Fruit fly (Drosophila melanogaster) whole organism, embryonic: ENCODE measurements around the gene Nepl3.
A peak's percentile ranks its signal among the peaks of the same experiment; 100 is the strongest.

Experiments
- Ada2b ChIP-seq: fragments of 200-800 bp; sonication (Bioruptor generic); IDR thresholded peaks from 2 replicates; pipeline ENCODE4 v1.3.6; 2022; ENCODE audit warnings: missing biosample characterization, missing genetic modification characterization
- Adf1 ChIP-seq: fragments of 200-800 bp; sonication (Bioruptor generic); IDR thresholded peaks from 2 replicates; pipeline ENCODE4 v1.3.6; 2022; ENCODE audit warnings: missing biosample characterization, missing genetic modification characterization
- Antp ChIP-seq: fragments of 200-800 bp; sonication (Bioruptor generic); optimal IDR thresholded peaks from 3 replicates; lab custom pipeline; 2016; ENCODE audit warnings: missing biosample characterization, missing genetic modification characterization
- B-H1 ChIP-seq: fragments of 200-800 bp; sonication (Bioruptor generic); IDR thresholded peaks from 3 replicates; pipeline ENCODE4 v1.3.6; 2022; ENCODE audit warnings: missing biosample characterization, missing genetic modification characterization
- BtbVII ChIP-seq: fragments of 200-800 bp; sonication (Bioruptor generic); optimal IDR thresholded peaks from 3 replicates; lab custom pipeline; 2017; ENCODE audit warnings: missing biosample characterization, mild to moderate bottlenecking, missing genetic modification characterization
- CG11456 ChIP-seq: fragments of 200-800 bp; sonication (Bioruptor generic); IDR thresholded peaks from 3 replicates; pipeline ENCODE4 v1.3.6; 2022; ENCODE audit warnings: missing biosample characterization, missing genetic modification characterization
- CG11560 ChIP-seq: fragments of 200-800 bp; sonication (Bioruptor generic); IDR thresholded peaks from 3 replicates; pipeline ENCODE4 v1.3.6; 2022; ENCODE audit warnings: missing biosample characterization, missing genetic modification characterization
- CG13424 ChIP-seq: fragments of 200-800 bp; sonication (Bioruptor generic); optimal IDR thresholded peaks from 2 replicates; lab custom pipeline; 2019; ENCODE audit warnings: missing biosample characterization, mild to moderate bottlenecking, missing genetic modification characterization, moderate library complexity
- CG15514 ChIP-seq: fragments of 200-800 bp; sonication (Bioruptor generic); optimal IDR thresholded peaks from 3 replicates; lab custom pipeline; 2017; ENCODE audit warnings: missing biosample characterization, missing genetic modification characterization, mild to moderate bottlenecking, moderate library complexity, missing genetic modification reagents
- CG17829 ChIP-seq: fragments of 200-800 bp; optimal IDR thresholded peaks from 2 replicates; lab custom pipeline; 2019; ENCODE audit warnings: missing biosample characterization, mild to moderate bottlenecking, missing genetic modification characterization, moderate library complexity
- CG34422 ChIP-seq: fragments of 200-800 bp; sonication (Bioruptor generic); IDR thresholded peaks from 3 replicates; pipeline ENCODE4 v1.3.6; 2022; ENCODE audit warnings: missing biosample characterization, missing genetic modification characterization
- CG4404 ChIP-seq: fragments of 200-800 bp; sonication (Bioruptor generic); IDR thresholded peaks from 2 replicates; pipeline ENCODE4 v1.3.6; 2022; ENCODE audit warnings: missing biosample characterization, missing genetic modification characterization
- CG4424 ChIP-seq: fragments of 200-800 bp; sonication (Bioruptor generic); optimal IDR thresholded peaks from 3 replicates; lab custom pipeline; 2016; ENCODE audit warnings: missing biosample characterization, missing genetic modification characterization
- CG4730 ChIP-seq: fragments of 200-800 bp; sonication (Bioruptor generic); IDR thresholded peaks from 2 replicates; pipeline ENCODE4 v1.3.6; 2022; ENCODE audit warnings: missing biosample characterization, missing genetic modification characterization
- CG5245 ChIP-seq: fragments of 200-800 bp; sonication (Bioruptor generic); optimal IDR thresholded peaks from 3 replicates; lab custom pipeline; 2016; ENCODE audit warnings: missing biosample characterization, missing genetic modification characterization
- CG6813 ChIP-seq: fragments of 200-800 bp; sonication (Bioruptor generic); optimal IDR thresholded peaks from 2 replicates; lab custom pipeline; 2017; ENCODE audit warnings: missing biosample characterization, missing genetic modification characterization, mild to moderate bottlenecking, moderate library complexity, missing genetic modification reagents
- CG8765 ChIP-seq: fragments of 200-800 bp; sonication (Bioruptor generic); IDR thresholded peaks from 2 replicates; pipeline ENCODE4 v1.3.6; 2022; ENCODE audit warnings: missing biosample characterization, missing genetic modification characterization
- CG9817 ChIP-seq: fragments of 200-800 bp; sonication (Bioruptor generic); optimal IDR thresholded peaks from 2 replicates; lab custom pipeline; 2018; ENCODE audit warnings: missing biosample characterization, mild to moderate bottlenecking, missing genetic modification characterization, moderate library complexity
- CG9932 ChIP-seq: fragments of 200-800 bp; sonication (Bioruptor generic); IDR thresholded peaks from 2 replicates; pipeline ENCODE4 v1.3.6; 2022; ENCODE audit warnings: missing biosample characterization, missing genetic modification characterization
- Doc2 ChIP-seq: fragments of 200-800 bp; sonication (Bioruptor generic); IDR thresholded peaks from 2 replicates; pipeline ENCODE4 v1.3.6; 2022; ENCODE audit warnings: missing biosample characterization, missing genetic modification characterization
- Dp ChIP-seq: fragments of 200-800 bp; sonication (Bioruptor generic); optimal IDR thresholded peaks from 2 replicates; lab custom pipeline; 2018; ENCODE audit warnings: missing biosample characterization, mild to moderate bottlenecking, missing genetic modification characterization, moderate library complexity
- Ets65A ChIP-seq: fragments of 200-800 bp; sonication (Bioruptor generic); peaks from one replicate; lab custom pipeline; 2016; ENCODE audit warnings: missing biosample characterization, missing genetic modification characterization
- Hey ChIP-seq: fragments of 200-800 bp; sonication (Bioruptor generic); optimal IDR thresholded peaks from 3 replicates; lab custom pipeline; 2018; ENCODE audit warnings: missing biosample characterization, mild to moderate bottlenecking, missing genetic modification characterization
- HmgD ChIP-seq: fragments of 200-800 bp; sonication (Bioruptor generic); optimal IDR thresholded peaks from 3 replicates; lab custom pipeline; 2016; ENCODE audit warnings: missing biosample characterization, missing genetic modification characterization
- HmgZ ChIP-seq: fragments of 200-800 bp; sonication (Bioruptor generic); optimal IDR thresholded peaks from 2 replicates; lab custom pipeline; 2018; ENCODE audit warnings: missing biosample characterization, mild to moderate bottlenecking, missing genetic modification characterization
- MTF-1 ChIP-seq: fragments of 200-800 bp; sonication (Bioruptor generic); optimal IDR thresholded peaks from 2 replicates; lab custom pipeline; 2018; ENCODE audit warnings: missing biosample characterization, mild to moderate bottlenecking, missing genetic modification characterization, borderline replicate concordance
- Med ChIP-seq: fragments of 200-800 bp; sonication (Bioruptor generic); peaks from one replicate; lab custom pipeline; 2016; ENCODE audit warnings: missing biosample characterization, missing genetic modification characterization, mild to moderate bottlenecking, inconsistent platforms, moderate library complexity
- Mes4 ChIP-seq: fragments of 200-800 bp; sonication (Bioruptor generic); optimal IDR thresholded peaks from 2 replicates; lab custom pipeline; 2016; ENCODE audit warnings: missing biosample characterization, missing genetic modification characterization
- Ptx1 ChIP-seq: fragments of 200-800 bp; sonication (Bioruptor generic); IDR thresholded peaks from 2 replicates; pipeline ENCODE4 v1.3.6; 2022; ENCODE audit warnings: missing biosample characterization, missing genetic modification characterization
- Sin3A ChIP-seq: fragments of >200 bp; optimal IDR thresholded peaks from 2 replicates; lab custom pipeline; 2018
- Spps ChIP-seq: fragments of 200-800 bp; sonication (Bioruptor generic); optimal IDR thresholded peaks from 2 replicates; lab custom pipeline; 2018; ENCODE audit warnings: missing biosample characterization, mild to moderate bottlenecking, missing genetic modification characterization
- Sry-β ChIP-seq: fragments of 200-800 bp; sonication (Bioruptor generic); optimal IDR thresholded peaks from 2 replicates; lab custom pipeline; 2018; ENCODE audit warnings: missing biosample characterization, mild to moderate bottlenecking, missing genetic modification characterization, moderate library complexity
- bbx ChIP-seq: fragments of 200-800 bp; sonication (Bioruptor generic); IDR thresholded peaks from 2 replicates; pipeline ENCODE4 v1.3.6; 2022; ENCODE audit warnings: missing biosample characterization, missing genetic modification characterization; ENCODE audit not compliant: partially characterized antibody
- bigmax ChIP-seq: fragments of 200-800 bp; sonication (Bioruptor generic); optimal IDR thresholded peaks from 2 replicates; lab custom pipeline; 2018; ENCODE audit warnings: missing biosample characterization, mild to moderate bottlenecking, missing genetic modification characterization
- btn ChIP-seq: fragments of 200-800 bp; sonication (Bioruptor generic); optimal IDR thresholded peaks from 2 replicates; lab custom pipeline; 2016; ENCODE audit warnings: missing biosample characterization, missing genetic modification characterization
- crc ChIP-seq: fragments of 200-800 bp; sonication (Bioruptor generic); optimal IDR thresholded peaks from 2 replicates; lab custom pipeline; 2016; ENCODE audit warnings: missing biosample characterization, missing genetic modification characterization
- cwo ChIP-seq: fragments of 200-800 bp; sonication (Bioruptor generic); optimal IDR thresholded peaks from 3 replicates; lab custom pipeline; 2017; ENCODE audit warnings: missing biosample characterization, missing genetic modification characterization, mild to moderate bottlenecking, moderate library complexity, missing genetic modification reagents
- dm ChIP-seq: fragments of 200-800 bp; sonication (Bioruptor generic); optimal IDR thresholded peaks from 3 replicates; lab custom pipeline; 2016; ENCODE audit warnings: missing biosample characterization, missing genetic modification characterization
- gcm2 ChIP-seq: fragments of 200-800 bp; sonication (Bioruptor generic); optimal IDR thresholded peaks from 2 replicates; lab custom pipeline; 2016; ENCODE audit warnings: missing biosample characterization, missing genetic modification characterization
- gt ChIP-seq: fragments of 200-800 bp; sonication (Bioruptor generic); IDR thresholded peaks from 2 replicates; pipeline ENCODE4 v1.3.6; 2022; ENCODE audit warnings: missing biosample characterization, missing genetic modification characterization
- mirr ChIP-seq: fragments of 200-800 bp; sonication (Bioruptor generic); optimal IDR thresholded peaks from 3 replicates; lab custom pipeline; 2018; ENCODE audit warnings: missing biosample characterization, mild to moderate bottlenecking, missing genetic modification characterization
- nerfin-2 ChIP-seq: fragments of 200-800 bp; sonication (Bioruptor generic); IDR thresholded peaks from 2 replicates; pipeline ENCODE4 v1.3.6; 2022; ENCODE audit warnings: missing biosample characterization, missing genetic modification characterization; ENCODE audit not compliant: partially characterized antibody
- pan ChIP-seq, 4 experiments: fragments of >200 bp in 3 of 4; fragments of 200-800 bp in 1 of 4; sonication (Bioruptor generic) in 1 of 4; optimal IDR thresholded peaks in 3 of 4; IDR thresholded peaks in 1 of 4; 2 replicates each; pipeline versions ENCODE4 v1.3.6 to Lab custom; 2017 to 2022; ENCODE audit warnings: missing biosample characterization in 2 of 4, missing genetic modification characterization in 2 of 4, mixed read lengths in 1 of 4
- peb ChIP-seq: fragments of 200-800 bp; sonication (Bioruptor generic); IDR thresholded peaks from 2 replicates; pipeline ENCODE4 v1.3.6; 2022; ENCODE audit warnings: missing biosample characterization, missing genetic modification characterization
- phol ChIP-seq: fragments of 200-800 bp; sonication (Bioruptor generic); optimal IDR thresholded peaks from 3 replicates; lab custom pipeline; 2018; ENCODE audit warnings: missing biosample characterization, mild to moderate bottlenecking, missing genetic modification characterization, moderate library complexity
- pros ChIP-seq: fragments of 200-800 bp; sonication (Bioruptor generic); optimal IDR thresholded peaks from 3 replicates; lab custom pipeline; 2019; ENCODE audit warnings: missing biosample characterization, mild to moderate bottlenecking, missing genetic modification characterization, moderate library complexity
- schlank ChIP-seq: fragments of 200-800 bp; sonication (Bioruptor generic); optimal IDR thresholded peaks from 2 replicates; lab custom pipeline; 2018; ENCODE audit warnings: missing biosample characterization, mild to moderate bottlenecking, missing genetic modification characterization
- sisA ChIP-seq: fragments of 200-800 bp; sonication (Bioruptor generic); IDR thresholded peaks from 2 replicates; pipeline ENCODE4 v1.3.6; 2022; ENCODE audit warnings: missing biosample characterization, missing genetic modification characterization
- slou ChIP-seq: fragments of 200-800 bp; sonication (Bioruptor generic); optimal IDR thresholded peaks from 3 replicates; lab custom pipeline; 2016; ENCODE audit warnings: missing biosample characterization, missing genetic modification characterization
- slp2 ChIP-seq: fragments of 200-800 bp; sonication (Bioruptor generic); optimal IDR thresholded peaks from 2 replicates; lab custom pipeline; 2016; ENCODE audit warnings: missing biosample characterization, missing genetic modification characterization
- tna ChIP-seq: fragments of 200-800 bp; sonication (Bioruptor generic); IDR thresholded peaks from 2 replicates; pipeline ENCODE4 v1.3.6; 2022; ENCODE audit warnings: missing biosample characterization, missing genetic modification characterization; ENCODE audit not compliant: partially characterized antibody
- unc-4 ChIP-seq: fragments of 200-800 bp; sonication (Bioruptor generic); IDR thresholded peaks from 2 replicates; pipeline ENCODE4 v1.3.6; 2022; ENCODE audit warnings: missing biosample characterization, missing genetic modification characterization; ENCODE audit not compliant: partially characterized antibody

Gene Nepl3

dm6 chr2L:5096222-5096621, 38.2 kb upstream of the Nepl3 start, which contains the start of gene CG4230 (continued):
- TF ChIP-seq slou (GFP tag; lab: Kevin White, UChicago) = no peak
- peak; percentile 90 for TF ChIP-seq unc-4 (GFP tag; lab: Robert Waterston, UW)
- peak; percentile 30 for TF ChIP-seq HmgZ (tag; lab: Kevin White, UChicago)
- no peak for TF ChIP-seq gcm2 (GFP tag; lab: Kevin White, UChicago)
- no peak for TF ChIP-seq cwo (GFP tag; lab: Kevin White, UChicago)
- no peak for TF ChIP-seq Spps (tag; lab: Kevin White, UChicago)
- no peak for TF ChIP-seq gt (GFP tag; lab: Robert Waterston, UW)
- no peak for TF ChIP-seq CG8765 (GFP tag; lab: Robert Waterston, UW)
- no peak for TF ChIP-seq CG4730
- TF ChIP-seq Med (GFP tag; lab: Kevin White, UChicago) = peak; percentile 67
- no peak for TF ChIP-seq Mes4 (GFP tag; lab: Kevin White, UChicago)
- TF ChIP-seq Ada2b (GFP tag; lab: Robert Waterston, UW) = no peak
- TF ChIP-seq HmgD = no peak
- TF ChIP-seq nerfin-2 (GFP tag; lab: Robert Waterston, UW) = peak; percentile 48; the same call in 1 of the 2 replicates
- no peak for TF ChIP-seq CG9932 (GFP tag; lab: Robert Waterston, UW)
- no peak for TF ChIP-seq CG9817 (tag; lab: Kevin White, UChicago)
- no peak for TF ChIP-seq CG17829 (tag; lab: Kevin White, UChicago)
- no peak for TF ChIP-seq CG13424 (tag; lab: Kevin White, UChicago)
- no peak for TF ChIP-seq Ets65A (GFP tag; lab: Kevin White, UChicago)
- TF ChIP-seq bigmax (GFP tag; lab: Kevin White, UChicago) = no peak
- TF ChIP-seq CG15514 (GFP tag; lab: Kevin White, UChicago) = peak; percentile 47
- TF ChIP-seq MTF-1 (GFP tag; lab: Kevin White, UChicago) = no peak
- TF ChIP-seq CG11456 (GFP tag; lab: Robert Waterston, UW) = no peak
- no peak for TF ChIP-seq CG4404 (GFP tag; lab: Robert Waterston, UW)
- no peak for TF ChIP-seq CG5245 (GFP tag; lab: Kevin White, UChicago)
- TF ChIP-seq tna = peak; percentile 62
- TF ChIP-seq B-H1 (GFP tag; lab: Robert Waterston, UW) = no peak
- no peak for TF ChIP-seq btn
- no peak for TF ChIP-seq peb (GFP tag; lab: Robert Waterston, UW)
- TF ChIP-seq crc (GFP tag; lab: Kevin White, UChicago) = no peak
- TF ChIP-seq Sry-β = peak; percentile 50
- no peak for TF ChIP-seq Doc2 (GFP tag; lab: Robert Waterston, UW)
- no peak for TF ChIP-seq Ptx1
- no peak for TF ChIP-seq CG4424 (GFP tag; lab: Kevin White, UChicago)
- TF ChIP-seq Antp = no peak
- TF ChIP-seq phol = no peak
- TF ChIP-seq CG6813 (GFP tag; lab: Kevin White, UChicago) = no peak
- TF ChIP-seq Hey (tag; lab: Kevin White, UChicago) = no peak
- TF ChIP-seq bbx (GFP tag; lab: Robert Waterston, UW) = peak; percentile 94
- no peak for TF ChIP-seq Adf1
- no peak for TF ChIP-seq BtbVII (GFP tag; lab: Kevin White, UChicago)
- no peak for TF ChIP-seq mirr (GFP tag; lab: Kevin White, UChicago)
- no peak for TF ChIP-seq CG11560 (tag; lab: Robert Waterston, UW)
- no peak for TF ChIP-seq slp2 (GFP tag; lab: Kevin White, UChicago)
- TF ChIP-seq sisA (GFP tag; lab: Robert Waterston, UW) = no peak
- peak; percentile 22; the same call in 1 of the 3 replicates for TF ChIP-seq CG34422 (GFP tag; lab: Robert Waterston, UW)
- TF ChIP-seq pan (optimal IDR thresholded peaks at IDR 0.05; lab: Kevin White, UChicago) = no peak
- TF ChIP-seq pan (GFP tag; optimal IDR thresholded peaks at IDR 0.05 in 1 of 2, IDR thresholded peaks at IDR 0.05 in 1 of 2) = no peak
- TF ChIP-seq dm (GFP tag; lab: Kevin White, UChicago) = no peak
- TF ChIP-seq pros (GFP tag; lab: Kevin White, UChicago) = no peak
- peak; percentile 14 for TF ChIP-seq Dp
- no peak for TF ChIP-seq Sin3A (lab: Kevin White, UChicago)
- TF ChIP-seq schlank (tag; lab: Kevin White, UChicago) = no peak
